Worm (Caenorhabditis elegans): Measurements from ENCODE around the gene R160.3.

ce11 chrX:4388834-4389409 lies 22.8 kb upstream of the R160.3 start, which contains the start of gene dpy-23:
- TF ChIP-seq him-1 (tag; optimal IDR thresholded peaks at IDR 0.05) (peak; percentile 66), W03F9.2 (tag; optimal IDR thresholded peaks at IDR 0.05) (peak; percentile 60), dao-5 (tag; optimal IDR thresholded peaks at IDR 0.05) (no peak)

Measured in whole organism, L4/young adult.